Worm (Caenorhabditis elegans) whole organism, L1 larva: ENCODE results near the gene ZC504.1.

Source experiments
- C34B4.2 ChIP-seq: sonication (generic microtip); optimal IDR thresholded peaks from 2 replicates; lab custom pipeline; 2017; ENCODE audit warnings: mild to moderate bottlenecking, missing genetic modification characterization, missing compliant biosample characterization
- Y116A8C.19 ChIP-seq: sonication (generic microtip); optimal IDR thresholded peaks from 2 replicates; lab custom pipeline; 2016; ENCODE audit warnings: missing compliant biosample characterization, missing genetic modification characterization, borderline replicate concordance
- aly-2 ChIP-seq: fragments of 150-350 bp; optimal IDR thresholded peaks from 2 replicates; lab custom pipeline; 2014; ENCODE audit warnings: missing biosample characterization, missing genetic modification characterization
- blmp-1 ChIP-seq: fragments of 150-350 bp; optimal IDR thresholded peaks from 2 replicates; lab custom pipeline; 2014; ENCODE audit warnings: missing biosample characterization, missing genetic modification characterization
- ceh-8 ChIP-seq: fragments of 200-800 bp; sonication (Bioruptor generic); optimal IDR thresholded peaks from 2 replicates; lab custom pipeline; 2018; ENCODE audit warnings: mild to moderate bottlenecking, missing genetic modification characterization, moderate library complexity, missing compliant biosample characterization
- ceh-82 ChIP-seq, 3 experiments: fragments of 150-350 bp in 1 of 3; sonication (generic microtip) in 2 of 3; optimal IDR thresholded peaks; 2 replicates each; lab custom pipeline; 2014 to 2017; ENCODE audit warnings: missing biosample characterization in 3 of 3, missing genetic modification characterization in 3 of 3
- ces-1 ChIP-seq: fragments of 150-350 bp; optimal IDR thresholded peaks from 2 replicates; lab custom pipeline; 2014; ENCODE audit warnings: missing biosample characterization, missing genetic modification reagents, missing genetic modification characterization
- efl-1 ChIP-seq, 4 experiments: fragments of 150-350 bp; optimal IDR thresholded peaks in 3 of 4; peaks in 1 of 4; 1 replicate in 1 of 4; 2 replicates in 3 of 4; lab custom pipeline; 2014; ENCODE audit warnings: missing biosample characterization in 2 of 4, missing genetic modification characterization in 2 of 4, missing genetic modification reagents in 2 of 4
- egl-13 ChIP-seq: sonication (generic microtip); optimal IDR thresholded peaks from 2 replicates; lab custom pipeline; 2016; ENCODE audit warnings: missing genotype, missing genetic modification reagents, missing genetic modification characterization, missing compliant biosample characterization
- elt-2 ChIP-seq: sonication (generic microtip); optimal IDR thresholded peaks from 2 replicates; lab custom pipeline; 2016; ENCODE audit warnings: missing genetic modification characterization, mild to moderate bottlenecking, inconsistent platforms, missing compliant biosample characterization, missing genetic modification reagents
- fkh-10 ChIP-seq: sonication (generic microtip); optimal IDR thresholded peaks from 2 replicates; lab custom pipeline; 2017; ENCODE audit warnings: missing biosample characterization, missing genetic modification reagents, missing genetic modification characterization
- fkh-4 ChIP-seq: sonication (generic microtip); optimal IDR thresholded peaks from 2 replicates; lab custom pipeline; 2016; ENCODE audit warnings: missing compliant biosample characterization, missing genetic modification characterization, borderline replicate concordance
- fkh-8 ChIP-seq: sonication (generic microtip); optimal IDR thresholded peaks from 2 replicates; lab custom pipeline; 2016; ENCODE audit warnings: mild to moderate bottlenecking, missing genetic modification characterization, missing compliant biosample characterization
- fos-1 ChIP-seq: fragments of 150-350 bp; optimal IDR thresholded peaks from 2 replicates; lab custom pipeline; 2014; ENCODE audit warnings: missing biosample characterization, missing genetic modification characterization
- jun-1 ChIP-seq: fragments of 150-350 bp; optimal IDR thresholded peaks from 2 replicates; lab custom pipeline; 2014; ENCODE audit warnings: missing biosample characterization, missing genetic modification reagents, missing genetic modification characterization
- lin-14 ChIP-seq: fragments of 200-800 bp; sonication (Bioruptor generic); optimal IDR thresholded peaks from 2 replicates; lab custom pipeline; 2018; ENCODE audit warnings: mild to moderate bottlenecking, missing genetic modification characterization, moderate library complexity, missing compliant biosample characterization
- lin-35 ChIP-seq, 2 experiments: fragments of 150-350 bp; optimal IDR thresholded peaks; 2 replicates each; lab custom pipeline; 2014; ENCODE audit warnings: missing biosample characterization in 2 of 2, missing genetic modification characterization in 2 of 2, missing genetic modification reagents in 2 of 2
- lir-3 ChIP-seq: sonication (generic microtip); optimal IDR thresholded peaks from 2 replicates; lab custom pipeline; 2016; ENCODE audit warnings: mild to moderate bottlenecking, missing genetic modification characterization, moderate library complexity, missing compliant biosample characterization; ENCODE audit not compliant: poor library complexity
- mab-9 ChIP-seq: fragments of 200-800 bp; sonication (Bioruptor generic); IDR thresholded peaks from 2 replicates; pipeline ENCODE4 v1.3.6; 2022; ENCODE audit warnings: missing genetic modification reagents, missing genetic modification characterization, missing compliant biosample characterization
- mdl-1 ChIP-seq, 2 experiments: fragments of 150-350 bp; optimal IDR thresholded peaks; 2 replicates each; lab custom pipeline; 2014 to 2017; ENCODE audit warnings: missing biosample characterization in 2 of 2, missing genetic modification characterization in 2 of 2, inconsistent platforms in 1 of 2
- mep-1 ChIP-seq: fragments of 150-350 bp; optimal IDR thresholded peaks from 2 replicates; lab custom pipeline; 2014; ENCODE audit warnings: missing biosample characterization, missing genetic modification characterization
- nhr-19 ChIP-seq: fragments of 200-800 bp; sonication (Bioruptor generic); conservative IDR thresholded peaks from 2 replicates; pipeline ENCODE4 v1.3.6; 2022; ENCODE audit warnings: missing genetic modification characterization, missing compliant biosample characterization
- nhr-20 ChIP-seq: sonication (generic microtip); optimal IDR thresholded peaks from 2 replicates; lab custom pipeline; 2016; ENCODE audit warnings: mild to moderate bottlenecking, missing genetic modification characterization, missing compliant biosample characterization
- nhr-28 ChIP-seq: fragments of 150-350 bp; optimal IDR thresholded peaks from 2 replicates; lab custom pipeline; 2014; ENCODE audit warnings: missing biosample characterization, missing genetic modification characterization
- nhr-71 ChIP-seq: sonication (generic microtip); optimal IDR thresholded peaks from 2 replicates; lab custom pipeline; 2016; ENCODE audit warnings: mild to moderate bottlenecking, missing genetic modification characterization, moderate library complexity, missing compliant biosample characterization
- nhr-76 ChIP-seq: sonication (generic microtip); optimal IDR thresholded peaks from 2 replicates; lab custom pipeline; 2017; ENCODE audit warnings: missing biosample characterization, missing genetic modification characterization
- nhr-77 ChIP-seq: fragments of 150-350 bp; optimal IDR thresholded peaks from 2 replicates; lab custom pipeline; 2014; ENCODE audit warnings: missing biosample characterization, missing genetic modification characterization
- nhr-85 ChIP-seq: sonication (generic microtip); peaks from one replicate; lab custom pipeline; 2016; ENCODE audit warnings: missing genetic modification characterization, inconsistent platforms, missing compliant biosample characterization
- skn-1 ChIP-seq: fragments of 150-350 bp; optimal IDR thresholded peaks from 2 replicates; lab custom pipeline; 2014; ENCODE audit warnings: missing biosample characterization, missing genetic modification characterization
- snpc-4 ChIP-seq: fragments of 150-350 bp; optimal IDR thresholded peaks from 2 replicates; lab custom pipeline; 2014; ENCODE audit warnings: missing biosample characterization, missing genetic modification characterization
- snu-23 ChIP-seq: sonication (generic microtip); optimal IDR thresholded peaks from 2 replicates; lab custom pipeline; 2016; ENCODE audit warnings: missing genetic modification characterization, missing compliant biosample characterization
- swsn-7 ChIP-seq: sonication (generic microtip); optimal IDR thresholded peaks from 2 replicates; lab custom pipeline; 2016; ENCODE audit warnings: missing genetic modification characterization, missing compliant biosample characterization
- tlp-1 ChIP-seq: fragments of 150-350 bp; optimal IDR thresholded peaks from 2 replicates; lab custom pipeline; 2014; ENCODE audit warnings: missing biosample characterization, missing genetic modification characterization
- unc-30 ChIP-seq: sonication (generic microtip); optimal IDR thresholded peaks from 2 replicates; lab custom pipeline; 2017; ENCODE audit warnings: missing biosample characterization, missing genetic modification characterization
- unc-86 ChIP-seq: sonication (generic microtip); optimal IDR thresholded peaks from 2 replicates; lab custom pipeline; 2016; ENCODE audit warnings: missing genetic modification characterization, missing compliant biosample characterization
- unc-98 ChIP-seq: fragments of 200-800 bp; sonication (Bioruptor generic); IDR thresholded peaks from 2 replicates; pipeline ENCODE4 v1.3.6; 2022; ENCODE audit warnings: missing genetic modification characterization, missing compliant biosample characterization
- xbp-1 ChIP-seq: sonication (generic microtip); optimal IDR thresholded peaks from 2 replicates; lab custom pipeline; 2016; ENCODE audit warnings: missing genetic modification characterization, missing compliant biosample characterization
- zag-1 ChIP-seq: fragments of 150-350 bp; optimal IDR thresholded peaks from 2 replicates; lab custom pipeline; 2014; ENCODE audit warnings: missing biosample characterization, missing genetic modification characterization
- ztf-11 ChIP-seq, 2 experiments: sonication (generic microtip); optimal IDR thresholded peaks; 2 replicates each; lab custom pipeline; 2016 to 2017; ENCODE audit warnings: missing genetic modification characterization in 2 of 2, missing biosample characterization in 1 of 2, missing compliant biosample characterization in 1 of 2
- ztf-4 ChIP-seq: fragments of 150-350 bp; optimal IDR thresholded peaks from 2 replicates; lab custom pipeline; 2014; ENCODE audit warnings: missing biosample characterization, missing genetic modification characterization

ZC504.1 gene

DNA sequence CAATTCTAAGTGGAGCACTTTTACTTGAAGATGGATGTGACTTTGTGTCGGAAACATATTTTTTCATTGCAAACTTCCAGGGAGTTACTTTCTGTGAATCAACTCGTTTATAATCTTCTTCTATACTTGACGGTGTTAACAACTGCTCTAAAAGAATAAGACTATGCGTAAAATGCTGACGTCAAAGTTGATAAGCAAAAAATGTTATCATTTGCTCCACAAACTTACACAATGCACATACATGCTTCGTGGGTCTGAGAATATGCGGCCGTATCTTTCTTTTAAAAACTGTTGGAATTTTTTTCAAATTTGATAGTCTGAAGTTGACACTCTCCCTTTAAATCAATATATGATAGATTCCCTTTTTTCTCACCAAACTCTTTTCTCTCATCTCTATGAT is 11.8 kb upstream of the ZC504.1 start:
- TF ChIP-seq snpc-4 (tag; lab: Kevin White, UChicago) (no peak), elt-2 (tag; lab: Kevin White, UChicago) (peak; percentile 48)
- TF ChIP-seq, all 84 proteins: peak for 1

DNA sequence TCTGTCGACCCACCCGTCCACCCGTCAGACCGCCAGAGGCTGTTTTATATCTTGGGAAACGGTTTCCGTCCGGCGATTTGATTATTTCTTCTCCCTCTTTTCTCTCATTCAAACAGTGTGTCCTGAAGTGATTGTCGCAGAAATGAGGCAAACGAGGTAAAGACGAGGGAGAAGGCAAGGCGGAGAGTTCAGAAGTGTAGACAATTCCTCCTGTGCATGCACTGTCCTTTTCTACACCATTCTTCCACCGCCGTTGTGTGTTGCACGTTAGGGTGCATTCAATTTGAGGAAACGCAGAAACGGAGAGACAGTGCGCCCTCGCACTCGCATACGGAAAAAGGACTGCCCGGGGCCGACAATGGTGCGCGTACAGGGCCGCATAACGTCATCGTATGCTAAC is 11.3 kb upstream of the ZC504.1 start:
- TF ChIP-seq nhr-28 (tag; lab: Kevin White, UChicago) (no peak), xbp-1 (no peak), snu-23 (GFP tag; lab: Kevin White, UChicago) (peak; percentile 10), unc-30 (no peak), nhr-85 (tag; lab: Kevin White, UChicago) (no peak), swsn-7 (tag; lab: Kevin White, UChicago) (peak; percentile 3), ztf-4 (tag; lab: Kevin White, UChicago) (no peak), mep-1 (peak; percentile 58), ztf-11 (tag; optimal IDR thresholded peaks at IDR 0.05; lab: Kevin White, UChicago) (peak in 1 of 2 experiments; percentile 26), lin-14 (GFP tag; lab: Kevin White, UChicago) (peak; percentile 61), jun-1 (tag; lab: Kevin White, UChicago) (no peak), blmp-1 (tag; lab: Kevin White, UChicago) (peak; percentile 47), nhr-71 (tag; lab: Kevin White, UChicago) (peak; percentile 6), nhr-77 (tag; lab: Kevin White, UChicago) (peak; percentile 21), lir-3 (tag; lab: Kevin White, UChicago) (no peak), mdl-1 (tag; optimal IDR thresholded peaks at IDR 0.05; lab: Kevin White, UChicago) (no peak), lin-35 (GFP tag; optimal IDR thresholded peaks at IDR 0.05; lab: Kevin White, UChicago) (peak in 1 of 2 experiments; percentile 13), zag-1 (tag; lab: Kevin White, UChicago) (no peak), nhr-19 (GFP tag; lab: Robert Waterston, UW) (0 out of 2 replicates have a peak, but pooled peaks have one; percentile 6), nhr-20 (tag; lab: Kevin White, UChicago) (peak; percentile 45)
- TF ChIP-seq, all 84 proteins: peak for 11

DNA sequence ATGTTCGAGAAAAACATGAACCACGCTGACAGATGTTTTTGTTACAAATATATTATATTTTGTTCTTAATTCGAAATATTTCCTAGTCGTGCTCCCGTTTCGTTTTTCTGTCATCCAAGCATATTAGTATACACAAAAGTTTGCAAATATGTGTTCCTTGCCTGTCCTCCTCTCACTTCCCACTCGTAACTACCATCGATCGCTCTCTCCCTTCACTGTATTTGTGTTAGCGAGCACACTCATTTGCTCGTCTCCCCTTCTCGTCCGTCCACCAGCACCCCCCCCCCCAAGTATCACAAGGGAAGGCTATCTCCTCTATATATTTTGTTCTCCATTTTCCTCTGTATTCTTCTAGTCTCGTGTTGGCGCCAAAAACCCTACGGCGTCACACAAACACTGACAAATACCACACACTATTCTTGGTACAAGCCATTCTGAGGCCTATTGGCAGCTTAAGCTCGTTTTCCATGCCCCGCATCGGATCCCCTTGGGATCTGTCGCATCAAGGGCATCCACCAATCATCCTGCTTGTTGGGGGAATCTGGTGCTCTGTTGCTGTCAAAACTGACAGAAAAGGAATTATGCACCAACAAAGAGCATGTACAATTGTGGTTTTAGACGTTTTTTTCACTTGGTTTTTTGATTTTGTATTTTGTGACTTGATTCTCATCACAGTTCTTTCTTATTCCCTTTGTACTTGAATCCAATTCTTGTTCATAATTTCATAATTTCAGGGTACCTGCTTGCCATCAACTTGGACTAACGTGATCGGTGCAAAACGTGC is 10.2 kb upstream of the ZC504.1 start, which contains the start of gene pkn-1:
TSS of gene pkn-1 (plus strand) at position 734 of the 784 bp plus-strand sequence.
- TF ChIP-seq elt-2 (tag; lab: Kevin White, UChicago): peak; percentile 9
- no peak for TF ChIP-seq efl-1 (optimal IDR thresholded peaks at IDR 0.05; lab: Kevin White, UChicago)
- peak in 1 of 2 experiments; percentile 2 for TF ChIP-seq efl-1 (GFP tag; optimal IDR thresholded peaks at IDR 0.05 in 1 of 2; lab: Kevin White, UChicago)
- peak; percentile 54 for TF ChIP-seq lin-14 (GFP tag; lab: Kevin White, UChicago)
- no peak for TF ChIP-seq skn-1 (tag; lab: Kevin White, UChicago)
- no peak for TF ChIP-seq fkh-8 (tag; lab: Kevin White, UChicago)
- TF ChIP-seq unc-86: no peak
- no peak for TF ChIP-seq tlp-1 (tag; lab: Kevin White, UChicago)
- TF ChIP-seq aly-2 (tag; lab: Kevin White, UChicago): no peak
- TF ChIP-seq Y116A8C.19 (tag; lab: Kevin White, UChicago): no peak

DNA sequence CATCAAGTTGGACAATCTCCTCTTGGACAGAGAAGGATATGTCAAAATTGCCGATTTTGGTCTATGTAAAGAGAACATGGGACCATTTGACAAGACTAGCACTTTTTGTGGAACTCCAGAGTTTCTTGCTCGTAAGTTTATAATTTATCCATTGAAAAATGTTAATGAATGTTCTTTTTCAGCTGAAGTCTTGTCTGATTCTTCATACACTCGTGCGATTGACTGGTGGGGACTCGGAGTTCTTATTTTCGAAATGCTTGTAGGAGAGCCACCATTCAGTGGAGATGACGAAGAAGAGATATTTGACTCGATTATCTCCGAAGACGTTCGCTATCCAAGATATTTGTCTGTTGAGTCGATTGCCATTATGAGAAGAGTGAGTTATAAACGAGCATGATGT is 5.8 kb upstream of the ZC504.1 start:
- TF ChIP-seq ceh-8 (GFP tag; lab: Kevin White, UChicago): no peak
- TF ChIP-seq aly-2 (tag; lab: Kevin White, UChicago): peak; percentile 6
- no peak for TF ChIP-seq unc-98 (GFP tag; lab: Robert Waterston, UW)

DNA sequence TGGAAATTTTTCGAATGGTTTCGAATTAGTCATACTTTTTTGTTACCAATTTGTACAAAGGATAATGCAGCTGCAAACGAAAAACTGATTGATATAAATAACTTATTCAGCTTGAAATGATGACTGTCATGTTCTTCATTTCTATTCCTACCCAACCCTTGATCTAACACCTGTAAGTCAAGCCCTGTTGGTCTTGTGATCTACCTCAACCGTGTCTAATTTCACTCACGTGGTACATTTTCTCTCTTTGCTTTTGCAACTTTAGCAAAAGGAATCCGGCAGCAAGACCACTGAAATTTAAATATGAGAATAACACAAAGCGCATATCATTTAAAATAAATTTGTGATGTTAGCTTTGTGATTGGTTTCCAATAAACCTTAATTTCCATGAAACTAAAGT is 2.9 kb upstream of the ZC504.1 start:
- no peak for TF ChIP-seq ces-1 (GFP tag; lab: Kevin White, UChicago)
- TF ChIP-seq mdl-1 (tag; optimal IDR thresholded peaks at IDR 0.05; lab: Kevin White, UChicago): no peak
- no peak for TF ChIP-seq C34B4.2
- no peak for TF ChIP-seq unc-98 (GFP tag; lab: Robert Waterston, UW)
- no peak for TF ChIP-seq ztf-11 (tag; optimal IDR thresholded peaks at IDR 0.05; lab: Kevin White, UChicago)
- no peak for TF ChIP-seq lin-35 (GFP tag; optimal IDR thresholded peaks at IDR 0.05; lab: Kevin White, UChicago)
- TF ChIP-seq nhr-76 (tag; lab: Kevin White, UChicago): no peak
- no peak for TF ChIP-seq ceh-82 (tag; optimal IDR thresholded peaks at IDR 0.05; lab: Kevin White, UChicago)
- TF ChIP-seq egl-13 (tag; lab: Kevin White, UChicago): no peak
- no peak for TF ChIP-seq mep-1
- TF ChIP-seq mab-9 (GFP tag; lab: Robert Waterston, UW): no peak
- TF ChIP-seq fos-1: no peak
- TF ChIP-seq fkh-10 (GFP tag; lab: Kevin White, UChicago): no peak
- no peak for TF ChIP-seq lir-3 (tag; lab: Kevin White, UChicago)
- no peak for TF ChIP-seq fkh-4
